Worm (Caenorhabditis elegans) whole organism, L2 larva: ENCODE results near the gene C47E8.3.

Experiments
- C34F6.9 ChIP-seq: fragments of 150-350 bp; optimal IDR thresholded peaks from 2 replicates; lab custom pipeline; 2014; ENCODE audit warnings: missing biosample characterization, missing genetic modification characterization
- F13H6.1 ChIP-seq: sonication (generic microtip); optimal IDR thresholded peaks from 2 replicates; lab custom pipeline; 2016; ENCODE audit warnings: missing genetic modification characterization, missing compliant biosample characterization
- Y55F3AM.14 ChIP-seq: fragments of 200-800 bp; sonication (Bioruptor generic); optimal IDR thresholded peaks from 2 replicates; lab custom pipeline; 2018; ENCODE audit warnings: mild to moderate bottlenecking, missing genetic modification characterization, missing compliant biosample characterization
- ZK546.5 ChIP-seq: sonication (generic microtip); optimal IDR thresholded peaks from 2 replicates; lab custom pipeline; 2017; ENCODE audit warnings: missing biosample characterization, missing genetic modification characterization
- alr-1 ChIP-seq: fragments of 150-350 bp; optimal IDR thresholded peaks from 2 replicates; lab custom pipeline; 2014; ENCODE audit warnings: missing biosample characterization, missing genetic modification characterization
- ama-1 ChIP-seq: fragments of 150-350 bp; optimal IDR thresholded peaks from 2 replicates; lab custom pipeline; 2018; ENCODE audit warnings: inconsistent platforms
- blmp-1 ChIP-seq: sonication (generic microtip); optimal IDR thresholded peaks from 2 replicates; lab custom pipeline; 2017; ENCODE audit warnings: missing genetic modification characterization, mild to moderate bottlenecking, missing compliant biosample characterization, antibody characterized with exemption, moderate library complexity; ENCODE audit not compliant: insufficient read depth
- ceh-82 ChIP-seq: fragments of 150-350 bp; optimal IDR thresholded peaks from 2 replicates; lab custom pipeline; 2014; ENCODE audit warnings: missing biosample characterization, missing genetic modification characterization
- crh-2 ChIP-seq: sonication (generic microtip); optimal IDR thresholded peaks from 2 replicates; lab custom pipeline; 2017; ENCODE audit warnings: missing biosample characterization, missing genetic modification characterization
- dmd-4 ChIP-seq: sonication (generic microtip); optimal IDR thresholded peaks from 2 replicates; lab custom pipeline; 2017; ENCODE audit warnings: missing biosample characterization, missing genetic modification characterization
- egl-27 ChIP-seq: sonication (generic microtip); optimal IDR thresholded peaks from 3 replicates; lab custom pipeline; 2017; ENCODE audit warnings: missing biosample characterization, missing genetic modification reagents, missing genetic modification characterization
- elt-1 ChIP-seq: fragments of 150-350 bp; optimal IDR thresholded peaks from 2 replicates; lab custom pipeline; 2014; ENCODE audit warnings: missing biosample characterization, missing genetic modification characterization
- elt-3 ChIP-seq: sonication (generic microtip); optimal IDR thresholded peaks from 2 replicates; lab custom pipeline; 2017; ENCODE audit warnings: missing biosample characterization, missing genetic modification characterization
- fos-1 ChIP-seq: fragments of 150-350 bp; optimal IDR thresholded peaks from 2 replicates; lab custom pipeline; 2014; ENCODE audit warnings: missing biosample characterization, missing genetic modification characterization
- gmeb-1 ChIP-seq: fragments of 150-350 bp; optimal IDR thresholded peaks from 2 replicates; lab custom pipeline; 2014; ENCODE audit warnings: missing biosample characterization, missing genetic modification characterization
- lin-13 ChIP-seq: fragments of 150-350 bp; optimal IDR thresholded peaks from 2 replicates; lab custom pipeline; 2014; ENCODE audit warnings: missing biosample characterization, missing genetic modification reagents, missing genetic modification characterization
- lin-39 ChIP-seq: fragments of 150-350 bp; optimal IDR thresholded peaks from 2 replicates; lab custom pipeline; 2014; ENCODE audit warnings: missing biosample characterization, missing genetic modification reagents, missing genetic modification characterization
- lsy-2 ChIP-seq, 2 experiments: fragments of 150-350 bp in 1 of 2; sonication (generic microtip) in 1 of 2; optimal IDR thresholded peaks; 2 replicates each; lab custom pipeline; 2014 to 2017; ENCODE audit warnings: missing biosample characterization in 2 of 2, missing genetic modification characterization in 2 of 2
- mab-5 ChIP-seq: fragments of 150-350 bp; optimal IDR thresholded peaks from 2 replicates; lab custom pipeline; 2014; ENCODE audit warnings: missing biosample characterization, missing genetic modification characterization
- mdl-1 ChIP-seq, 2 experiments: fragments of 150-350 bp in 1 of 2; sonication (generic microtip) in 1 of 2; optimal IDR thresholded peaks; 2 replicates each; lab custom pipeline; 2017; ENCODE audit warnings: missing biosample characterization in 2 of 2, missing genetic modification characterization in 2 of 2
- nhr-11 ChIP-seq: fragments of 150-350 bp; optimal IDR thresholded peaks from 2 replicates; lab custom pipeline; 2014; ENCODE audit warnings: missing biosample characterization, missing genetic modification characterization
- nhr-12 ChIP-seq: fragments of 150-350 bp; optimal IDR thresholded peaks from 2 replicates; lab custom pipeline; 2014; ENCODE audit warnings: missing biosample characterization, missing genetic modification characterization
- nhr-129 ChIP-seq: fragments of 150-350 bp; optimal IDR thresholded peaks from 2 replicates; lab custom pipeline; 2014; ENCODE audit warnings: missing biosample characterization, missing genetic modification characterization
- nhr-23 ChIP-seq: fragments of 150-350 bp; optimal IDR thresholded peaks from 2 replicates; lab custom pipeline; 2014; ENCODE audit warnings: missing biosample characterization, missing genetic modification reagents, missing genetic modification characterization
- nhr-237 ChIP-seq: fragments of 150-350 bp; optimal IDR thresholded peaks from 2 replicates; lab custom pipeline; 2014; ENCODE audit warnings: missing biosample characterization, missing genetic modification characterization
- nhr-25 ChIP-seq: fragments of 150-350 bp; sonication (generic microtip); optimal IDR thresholded peaks from 3 replicates; lab custom pipeline; 2014; ENCODE audit warnings: missing biosample characterization, missing genetic modification characterization
- nhr-6 ChIP-seq: fragments of 150-350 bp; optimal IDR thresholded peaks from 2 replicates; lab custom pipeline; 2014; ENCODE audit warnings: missing biosample characterization, missing genetic modification characterization
- nhr-77 ChIP-seq: fragments of 150-350 bp; optimal IDR thresholded peaks from 2 replicates; lab custom pipeline; 2014; ENCODE audit warnings: missing biosample characterization, missing genetic modification characterization
- sem-4 ChIP-seq: fragments of 150-350 bp; optimal IDR thresholded peaks from 2 replicates; lab custom pipeline; 2014; ENCODE audit warnings: missing biosample characterization, missing genetic modification reagents, missing genetic modification characterization
- sma-3 ChIP-seq: sonication (generic microtip); optimal IDR thresholded peaks from 2 replicates; lab custom pipeline; 2016; ENCODE audit warnings: missing genetic modification reagents, missing genetic modification characterization, missing compliant biosample characterization
- sma-9 ChIP-seq, 2 experiments: fragments of 150-350 bp in 1 of 2; sonication (generic microtip) in 1 of 2; optimal IDR thresholded peaks; 2 replicates each; lab custom pipeline; 2014 to 2016; ENCODE audit warnings: missing genetic modification characterization in 2 of 2, mild to moderate bottlenecking in 1 of 2, missing biosample characterization in 1 of 2, missing compliant biosample characterization in 1 of 2, missing genetic modification reagents in 1 of 2, moderate library complexity in 1 of 2
- snpc-4 ChIP-seq: fragments of 150-350 bp; optimal IDR thresholded peaks from 2 replicates; lab custom pipeline; 2014; ENCODE audit warnings: missing biosample characterization, missing genetic modification characterization
- unc-39 ChIP-seq: fragments of 150-350 bp; optimal IDR thresholded peaks from 2 replicates; lab custom pipeline; 2014; ENCODE audit warnings: missing biosample characterization, missing genetic modification characterization
- unc-55 ChIP-seq: fragments of 150-350 bp; sonication (generic microtip); optimal IDR thresholded peaks from 3 replicates; lab custom pipeline; 2014; ENCODE audit warnings: missing biosample characterization, missing genetic modification reagents, missing genetic modification characterization
- zag-1 ChIP-seq: fragments of 150-350 bp; optimal IDR thresholded peaks from 2 replicates; lab custom pipeline; 2014; ENCODE audit warnings: missing biosample characterization, missing genetic modification characterization
- ztf-1 ChIP-seq: fragments of 200-800 bp; sonication (Bioruptor generic); conservative IDR thresholded peaks from 2 replicates; pipeline ENCODE4 v1.3.6; 2022; ENCODE audit warnings: missing genetic modification characterization, missing compliant biosample characterization
- ztf-4 ChIP-seq: fragments of 150-350 bp; optimal IDR thresholded peaks from 2 replicates; lab custom pipeline; 2014; ENCODE audit warnings: missing biosample characterization, missing genetic modification characterization

The C47E8.3 gene

ce11 chrV:14695713-14696112, 15.6 kb downstream of the C47E8.3 start:
- TF ChIP-seq dmd-4 (tag; lab: Kevin White, UChicago) (no peak), lsy-2 (tag; optimal IDR thresholded peaks at IDR 0.05; lab: Kevin White, UChicago) (no peak), zag-1 (tag; lab: Kevin White, UChicago) (no peak), Y55F3AM.14 (GFP tag; lab: Kevin White, UChicago) (no peak), lin-13 (GFP tag; lab: Kevin White, UChicago) (no peak), elt-1 (tag; lab: Kevin White, UChicago) (no peak), ztf-1 (GFP tag; lab: Robert Waterston, UW) (no peak), nhr-237 (tag; lab: Kevin White, UChicago) (no peak), mdl-1 (tag; optimal IDR thresholded peaks at IDR 0.05; lab: Kevin White, UChicago) (no peak), F13H6.1 (tag; lab: Kevin White, UChicago) (no peak), sma-9 (GFP tag; optimal IDR thresholded peaks at IDR 0.05; lab: Kevin White, UChicago) (no peak), sma-9 (tag; optimal IDR thresholded peaks at IDR 0.05; lab: Kevin White, UChicago) (no peak), alr-1 (tag; lab: Kevin White, UChicago) (no peak)

- peak in 1 of 2 experiments; percentile 77 for TF ChIP-seq lsy-2 (tag; optimal IDR thresholded peaks at IDR 0.05; lab: Kevin White, UChicago)
- peak; percentile 71 for TF ChIP-seq nhr-25 (tag; lab: Kevin White, UChicago)
- TF ChIP-seq sem-4 (tag; lab: Kevin White, UChicago): peak; percentile 78
- TF ChIP-seq elt-3 (tag; lab: Kevin White, UChicago): no peak
- TF ChIP-seq ztf-4 (tag; lab: Kevin White, UChicago): peak; percentile 72
- TF ChIP-seq zag-1 (tag; lab: Kevin White, UChicago): peak; percentile 52
- TF ChIP-seq ceh-82 (tag; lab: Kevin White, UChicago): no peak
- no peak for TF ChIP-seq nhr-77 (tag; lab: Kevin White, UChicago)
- TF ChIP-seq unc-55 (GFP tag; lab: Kevin White, UChicago): peak; percentile 91
- peak; percentile 17 for TF ChIP-seq egl-27 (tag; lab: Kevin White, UChicago)
- TF ChIP-seq mdl-1 (tag; optimal IDR thresholded peaks at IDR 0.05; lab: Kevin White, UChicago): peak in 1 of 2 experiments; percentile 47
- peak; percentile 50 for TF ChIP-seq lin-39
- no peak for TF ChIP-seq nhr-12 (tag; lab: Kevin White, UChicago)
- TF ChIP-seq Y55F3AM.14 (GFP tag; lab: Kevin White, UChicago): peak; percentile 12
- TF ChIP-seq mab-5 (tag; lab: Kevin White, UChicago): peak; percentile 8
- TF ChIP-seq fos-1 (tag; lab: Kevin White, UChicago): peak; percentile 99
- no peak for TF ChIP-seq nhr-23 (tag; lab: Kevin White, UChicago)
- peak; percentile 72 for TF ChIP-seq lin-13 (GFP tag; lab: Kevin White, UChicago)
- TF ChIP-seq sma-9 (GFP tag; optimal IDR thresholded peaks at IDR 0.05; lab: Kevin White, UChicago): peak; percentile 84
- TF ChIP-seq sma-9 (tag; optimal IDR thresholded peaks at IDR 0.05; lab: Kevin White, UChicago): no peak
- TF ChIP-seq gmeb-1 (tag; lab: Kevin White, UChicago): peak; percentile 5
- peak; percentile 56 for TF ChIP-seq crh-2 (tag; lab: Kevin White, UChicago)
- peak; percentile 92 for TF ChIP-seq F13H6.1 (tag; lab: Kevin White, UChicago)
- no peak for TF ChIP-seq unc-39 (tag; lab: Kevin White, UChicago)
- TF ChIP-seq nhr-129 (tag; lab: Kevin White, UChicago): peak; percentile 92
- peak; percentile 42 for TF ChIP-seq sma-3 (GFP tag; lab: Kevin White, UChicago)
- TF ChIP-seq blmp-1 (tag; lab: Kevin White, UChicago): no peak
- TF ChIP-seq C34F6.9 (tag; lab: Kevin White, UChicago): peak; percentile 86
These were observed 16.6 kb downstream of the C47E8.3 start, which contains the start of gene unc-112 for ce11 chrV:14696604-14697307. unc-112 (minus strand) TSS chrV:14696654.

- no peak for TF ChIP-seq nhr-6 (tag; lab: Kevin White, UChicago)
- TF ChIP-seq nhr-23 (tag; lab: Kevin White, UChicago): no peak
- TF ChIP-seq, all 48 proteins: peak for 0
These were observed 17.9 kb downstream of the C47E8.3 start for ce11 chrV:14698005-14698404.

ce11 chrV:14698666-14699065, 18.6 kb downstream of the C47E8.3 start, which contains the start of gene set-5:
set-5 (plus strand) TSS chrV:14698966.
- TF ChIP-seq ama-1 (lab: Kevin White, UChicago): no peak
- no peak for TF ChIP-seq ZK546.5 (tag; lab: Kevin White, UChicago)
- no peak for TF ChIP-seq lin-39
- TF ChIP-seq nhr-237 (tag; lab: Kevin White, UChicago): no peak
- TF ChIP-seq nhr-11 (tag; lab: Kevin White, UChicago): no peak
- TF ChIP-seq sem-4 (tag; lab: Kevin White, UChicago): no peak
- no peak for TF ChIP-seq dmd-4 (tag; lab: Kevin White, UChicago)
- TF ChIP-seq egl-27 (tag; lab: Kevin White, UChicago): no peak
- no peak for TF ChIP-seq nhr-6 (tag; lab: Kevin White, UChicago)
- TF ChIP-seq unc-39 (tag; lab: Kevin White, UChicago): no peak
- TF ChIP-seq snpc-4 (tag; lab: Kevin White, UChicago): no peak
- no peak for TF ChIP-seq nhr-129 (tag; lab: Kevin White, UChicago)
- no peak for TF ChIP-seq unc-55 (GFP tag; lab: Kevin White, UChicago)
